Fruit fly (Drosophila melanogaster): ENCODE results near the gene CG42238.

CG42238 gene

dm6 chr2L:20918056-20918674, 133.8 kb downstream of the CG42238 start (continued):
- TF ChIP-seq CG31441 (GFP tag; IDR thresholded peaks at IDR 0.05) (no peak), CG6272 (GFP tag; IDR thresholded peaks at IDR 0.05) (no peak), CG12219 (GFP tag; optimal IDR thresholded peaks at IDR 0.05) (peak; percentile 84), bigmax (GFP tag; optimal IDR thresholded peaks at IDR 0.05) (no peak), Antp (GFP tag; optimal IDR thresholded peaks at IDR 0.05) (peak; percentile 75), C15 (GFP tag; IDR thresholded peaks at IDR 0.05) (no peak), BEAF-32 (GFP tag; optimal IDR thresholded peaks at IDR 0.05) (no peak), onecut (GFP tag; IDR thresholded peaks at IDR 0.05) (no peak), CG17186 (GFP tag; optimal IDR thresholded peaks at IDR 0.05) (no peak), cato (GFP tag; optimal IDR thresholded peaks at IDR 0.05; ENCODE audit: borderline replicate concordance) (no peak), jigr1 (GFP tag; IDR thresholded peaks at IDR 0.05) (no peak), pnt (GFP tag; optimal IDR thresholded peaks at IDR 0.05) (peak; percentile 54), Tbp (GFP tag; optimal IDR thresholded peaks at IDR 0.05) (no peak), Bteb2 (GFP tag; optimal IDR thresholded peaks at IDR 0.05) (peak; percentile 67), bbx (GFP tag; IDR thresholded peaks at IDR 0.05; ENCODE audit: partially characterized antibody) (no peak), CG14050 (GFP tag; IDR thresholded peaks at IDR 0.05) (peak; percentile 67), CG10147 (GFP tag; optimal IDR thresholded peaks at IDR 0.05) (peak; percentile 76), chn (GFP tag; optimal IDR thresholded peaks at IDR 0.05) (peak; percentile 58), CG12659 (GFP tag; optimal IDR thresholded peaks at IDR 0.05) (peak; percentile 68), CG13775 (GFP tag; optimal IDR thresholded peaks at IDR 0.05) (peak; percentile 57), CG31224 (GFP tag; IDR thresholded peaks at IDR 0.05) (no peak), CG18599 (GFP tag; optimal IDR thresholded peaks at IDR 0.05) (no peak), grn (GFP tag; optimal IDR thresholded peaks at IDR 0.05) (peak; percentile 35), Lhr (GFP tag; optimal IDR thresholded peaks at IDR 0.05) (peak; percentile 41), sqz (GFP tag; optimal IDR thresholded peaks at IDR 0.05) (no peak), CG4820 (GFP tag; optimal IDR thresholded peaks at IDR 0.05) (peak; percentile 66), Dp (GFP tag; optimal IDR thresholded peaks at IDR 0.05) (no peak), Doc2 (GFP tag; IDR thresholded peaks at IDR 0.05) (no peak), CG6683 (GFP tag; optimal IDR thresholded peaks at IDR 0.05) (no peak), Lim3 (GFP tag; IDR thresholded peaks at IDR 0.05) (no peak), CG12155 (GFP tag; optimal IDR thresholded peaks at IDR 0.05) (peak; percentile 57), Ravus (GFP tag; IDR thresholded peaks at IDR 0.05) (peak; percentile 7; the same call in 1 of the 2 replicates), Ssrp (tag; optimal IDR thresholded peaks at IDR 0.05) (peak; percentile 60), fd3F (GFP tag; optimal IDR thresholded peaks at IDR 0.05) (peak; percentile 53), dpn (GFP tag; optimal IDR thresholded peaks at IDR 0.05) (peak; percentile 61 to 84), nerfin-1 (tag; optimal IDR thresholded peaks at IDR 0.05) (peak; percentile 79), CG5245 (GFP tag; optimal IDR thresholded peaks at IDR 0.05) (peak; percentile 66), cad (GFP tag; optimal IDR thresholded peaks at IDR 0.05) (no peak), tna (GFP tag; IDR thresholded peaks at IDR 0.05; ENCODE audit: partially characterized antibody) (no peak), fu2 (GFP tag; optimal IDR thresholded peaks at IDR 0.05) (peak; percentile 48), Ada2b (GFP tag; IDR thresholded peaks at IDR 0.05) (no peak), nom (GFP tag; optimal IDR thresholded peaks at IDR 0.05) (no peak), CG9817 (tag; optimal IDR thresholded peaks at IDR 0.05) (peak; percentile 36), NFAT (GFP tag; IDR thresholded peaks at IDR 0.05) (no peak), NC2α (GFP tag; optimal IDR thresholded peaks at IDR 0.05) (peak; percentile 35), D19A (tag; optimal IDR thresholded peaks at IDR 0.05) (peak; percentile 81), pb (GFP tag; optimal IDR thresholded peaks at IDR 0.05) (peak; percentile 69), Scr (GFP tag; IDR thresholded peaks at IDR 0.05; ENCODE audit: partially characterized antibody) (no peak), Oaz (GFP tag; IDR thresholded peaks at IDR 0.05) (no peak; the same call in 1 of the 2 replicates), kah (GFP tag; optimal IDR thresholded peaks at IDR 0.05) (no peak)
